Fruit fly (Drosophila melanogaster) whole organism, wandering third instar larva: ENCODE results near the gene CG34345.

Source experiments
- Hr78 ChIP-seq: fragments of >200 bp; optimal IDR thresholded peaks from 2 replicates; lab custom pipeline; 2017; ENCODE audit warnings: missing biosample characterization, missing genetic modification characterization
- Hr83 ChIP-seq: fragments of 200-300 bp; sonication (Bioruptor generic); optimal IDR thresholded peaks from 2 replicates; lab custom pipeline; 2016; ENCODE audit warnings: missing biosample characterization, mild to moderate bottlenecking, missing genetic modification characterization, moderate library complexity; ENCODE audit not compliant: poor library complexity, severe bottlenecking
- Vsx2 ChIP-seq: fragments of 200-300, 225-300 bp; sonication (Bioruptor generic); optimal IDR thresholded peaks from 2 replicates; lab custom pipeline; 2018; ENCODE audit warnings: missing biosample characterization, missing genetic modification characterization; ENCODE audit not compliant: partially characterized antibody
- pan ChIP-seq: fragments of >200 bp; optimal IDR thresholded peaks from 2 replicates; lab custom pipeline; 2017

- TF ChIP-seq pan (lab: Kevin White, UChicago), result no peak
- no peak for TF ChIP-seq Vsx2 (GFP tag; lab: Kevin White, UChicago)
- no peak for TF ChIP-seq Hr78
- no peak for TF ChIP-seq Hr83
These were observed 25.3 kb downstream of the CG34345 start for dm6 chr2L:6648163-6648628.
